Fruit fly (Drosophila melanogaster): Measurements from ENCODE around the gene Usp39.

Usp39 gene

DNA sequence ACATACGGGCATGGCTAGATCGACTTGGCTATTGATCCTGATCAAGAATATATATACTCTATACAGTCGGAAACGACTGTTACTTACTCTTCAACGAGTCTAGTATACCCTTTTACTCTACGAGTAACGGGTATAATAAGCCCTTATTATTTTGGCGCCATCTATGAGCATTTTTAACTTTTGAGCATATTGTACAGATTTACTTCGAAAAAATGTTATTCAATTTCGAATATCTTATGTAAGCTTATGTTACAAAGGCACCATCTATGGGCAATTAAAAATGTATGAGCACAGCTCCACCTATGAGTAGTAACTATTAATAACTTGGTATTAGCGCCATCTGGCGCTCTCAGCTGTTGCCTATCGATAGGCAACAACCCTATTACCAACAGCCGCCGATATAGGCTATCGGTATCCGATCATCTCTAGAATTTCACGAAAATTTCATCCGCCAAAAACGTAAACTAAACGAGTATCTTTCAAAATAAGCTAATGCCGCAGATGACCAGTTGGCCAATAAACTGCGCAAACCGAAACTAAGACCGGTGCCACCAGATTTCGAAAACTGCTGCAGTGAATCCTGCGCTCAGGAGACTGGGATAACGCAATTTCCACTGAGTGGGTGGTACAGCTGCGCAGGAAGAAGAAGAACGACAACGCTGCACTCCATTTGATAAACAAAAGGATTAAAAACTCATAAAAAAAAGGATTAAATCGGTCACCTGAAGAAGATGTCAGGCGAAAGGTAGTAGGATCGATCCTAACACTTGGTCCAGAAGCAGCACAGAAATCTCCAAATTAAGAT lies 14.6 kb upstream of the Usp39 start, which contains the start of gene htk (continued):
- TF ChIP-seq CG30403 (GFP tag; optimal IDR thresholded peaks at IDR 0.05), result peak; percentile 75
- TF ChIP-seq CG8290 (GFP tag; optimal IDR thresholded peaks at IDR 0.05), result peak; percentile 87
- TF ChIP-seq CG8290 (tag; optimal IDR thresholded peaks at IDR 0.05), result peak; percentile 52 to 88
- peak; percentile 81 for TF ChIP-seq Ets97D (GFP tag; optimal IDR thresholded peaks at IDR 0.05)
- peak; percentile 85 for TF ChIP-seq Scr (GFP tag; IDR thresholded peaks at IDR 0.05; ENCODE audit: partially characterized antibody)
- TF ChIP-seq Nf-YB (GFP tag; optimal IDR thresholded peaks at IDR 0.05), result peak; percentile 13
- no peak for TF ChIP-seq cato (GFP tag; optimal IDR thresholded peaks at IDR 0.05; ENCODE audit: borderline replicate concordance)
- TF ChIP-seq kni (GFP tag; optimal IDR thresholded peaks at IDR 0.05), result no peak
- TF ChIP-seq CG11093 (GFP tag; IDR thresholded peaks at IDR 0.05), result 0 out of 3 replicates have a peak, but pooled peaks have one; percentile 33
- peak; percentile 55 for TF ChIP-seq Hr3 (GFP tag; optimal IDR thresholded peaks at IDR 0.05)
- peak; percentile 80 for TF ChIP-seq zen2 (GFP tag; IDR thresholded peaks at IDR 0.05; ENCODE audit: partially characterized antibody)
- no peak for TF ChIP-seq Poxn (GFP tag; IDR thresholded peaks at IDR 0.05)
- peak; percentile 97 for TF ChIP-seq Med (GFP tag)
- peak; percentile 56; the same call in 1 of the 3 replicates for TF ChIP-seq CG11695 (GFP tag; IDR thresholded peaks at IDR 0.05)
- TF ChIP-seq ranshi (GFP tag; IDR thresholded peaks at IDR 0.05), result peak; percentile 56
- TF ChIP-seq gsb-n (tag; optimal IDR thresholded peaks at IDR 0.05), result peak; percentile 33
- TF ChIP-seq psq (GFP tag; optimal IDR thresholded peaks at IDR 0.05), result no peak
- no peak for TF ChIP-seq BtbVII (GFP tag; optimal IDR thresholded peaks at IDR 0.05)
- peak; percentile 18 for TF ChIP-seq disco-r (GFP tag; optimal IDR thresholded peaks at IDR 0.05)
- no peak for TF ChIP-seq cg (GFP tag; optimal IDR thresholded peaks at IDR 0.05)
- no peak for TF ChIP-seq bigmax (GFP tag; optimal IDR thresholded peaks at IDR 0.05)
- no peak for TF ChIP-seq fru (optimal IDR thresholded peaks at IDR 0.05)
- peak; percentile 39 for TF ChIP-seq CG9797 (GFP tag; optimal IDR thresholded peaks at IDR 0.05)
- no peak for TF ChIP-seq pros (GFP tag; optimal IDR thresholded peaks at IDR 0.05)
- TF ChIP-seq ro (GFP tag; IDR thresholded peaks at IDR 0.05), result no peak
- TF ChIP-seq Mrtf (GFP tag; IDR thresholded peaks at IDR 0.05), result peak; percentile 69; the same call in 1 of the 3 replicates
- peak; percentile 64 for TF ChIP-seq NC2α (GFP tag; optimal IDR thresholded peaks at IDR 0.05)
- TF ChIP-seq CG17568 (GFP tag; optimal IDR thresholded peaks at IDR 0.05), result no peak
- TF ChIP-seq jumu (GFP tag; optimal IDR thresholded peaks at IDR 0.05), result peak; percentile 73
- TF ChIP-seq ftz-f1 (GFP tag; optimal IDR thresholded peaks at IDR 0.05), result no peak
- no peak for TF ChIP-seq cwo (GFP tag; optimal IDR thresholded peaks at IDR 0.05)
- no peak for TF ChIP-seq pan (optimal IDR thresholded peaks at IDR 0.05)
- TF ChIP-seq pan (GFP tag; optimal IDR thresholded peaks at IDR 0.05 in 1 of 2, IDR thresholded peaks at IDR 0.05 in 1 of 2), result no peak
- TF ChIP-seq CG7357 (GFP tag; IDR thresholded peaks at IDR 0.05), result no peak
- TF ChIP-seq scrt (GFP tag; optimal IDR thresholded peaks at IDR 0.05), result peak; percentile 58
- peak; percentile 2 for TF ChIP-seq CG1647 (GFP tag; optimal IDR thresholded peaks at IDR 0.05)
- peak; percentile 32 for TF ChIP-seq CG34376 (GFP tag; optimal IDR thresholded peaks at IDR 0.05)
- TF ChIP-seq CG10543 (GFP tag; optimal IDR thresholded peaks at IDR 0.05), result peak; percentile 15
- TF ChIP-seq Xbp1 (GFP tag; optimal IDR thresholded peaks at IDR 0.05), result peak; percentile 82
- peak; percentile 77 for TF ChIP-seq bab2 (GFP tag; optimal IDR thresholded peaks at IDR 0.05)
- peak; percentile 60; the same call in 1 of the 2 replicates for TF ChIP-seq CG10959 (GFP tag; IDR thresholded peaks at IDR 0.05)
- TF ChIP-seq CG1529 (GFP tag; optimal IDR thresholded peaks at IDR 0.05), result no peak
- no peak for TF ChIP-seq sim (GFP tag; IDR thresholded peaks at IDR 0.05)
- no peak for TF ChIP-seq ttk (GFP tag; IDR thresholded peaks at IDR 0.05)
- TF ChIP-seq CG13894 (tag; optimal IDR thresholded peaks at IDR 0.05), result peak; percentile 93
- 0 out of 3 replicates have a peak, but pooled peaks have one; percentile 14 for TF ChIP-seq croc (GFP tag; conservative IDR thresholded peaks at IDR 0.05)
- TF ChIP-seq Asciz (GFP tag; optimal IDR thresholded peaks at IDR 0.05), result peak; percentile 43
- peak; percentile 84 for TF ChIP-seq CG1603 (tag; optimal IDR thresholded peaks at IDR 0.05)
- peak; percentile 77 for TF ChIP-seq CG15514 (GFP tag; optimal IDR thresholded peaks at IDR 0.05)
- no peak for TF ChIP-seq fd64A (GFP tag; optimal IDR thresholded peaks at IDR 0.05)
